Fruit fly (Drosophila melanogaster) whole organism, embryonic: ENCODE data around the gene CG14854.

Experiments used
- Bgb ChIP-seq: fragments of 200-800 bp; sonication (Bioruptor generic); IDR thresholded peaks from 2 replicates; pipeline ENCODE4 v1.3.6; 2022; ENCODE audit warnings: missing biosample characterization, missing genetic modification characterization; ENCODE audit not compliant: partially characterized antibody
- Blimp-1 ChIP-seq: fragments of 200-800 bp; sonication (Bioruptor generic); optimal IDR thresholded peaks from 3 replicates; lab custom pipeline; 2018; ENCODE audit warnings: missing biosample characterization, missing genetic modification characterization, mild to moderate bottlenecking, moderate library complexity, missing genetic modification reagents
- CG10209 ChIP-seq: fragments of 200-800 bp; sonication (Bioruptor generic); optimal IDR thresholded peaks from 3 replicates; lab custom pipeline; 2017; ENCODE audit warnings: missing biosample characterization, mild to moderate bottlenecking, missing genetic modification characterization, missing genetic modification reagents
- CG10543 ChIP-seq: fragments of 200-800 bp; sonication (Bioruptor generic); optimal IDR thresholded peaks from 3 replicates; lab custom pipeline; 2017; ENCODE audit warnings: missing biosample characterization, mild to moderate bottlenecking, missing genetic modification characterization, moderate library complexity
- CG11398 ChIP-seq: fragments of 200-800 bp; sonication (Bioruptor generic); optimal IDR thresholded peaks from 2 replicates; lab custom pipeline; 2016; ENCODE audit warnings: missing biosample characterization, missing genetic modification characterization
- CG12299 ChIP-seq: fragments of 200-800 bp; sonication (Bioruptor generic); optimal IDR thresholded peaks from 2 replicates; lab custom pipeline; 2018; ENCODE audit warnings: missing biosample characterization, mild to moderate bottlenecking, missing genetic modification characterization
- CG12659 ChIP-seq: fragments of 200-800 bp; sonication (Bioruptor generic); optimal IDR thresholded peaks from 3 replicates; lab custom pipeline; 2017; ENCODE audit warnings: mild to moderate bottlenecking, missing biosample characterization, missing genetic modification reagents, missing genetic modification characterization
- CG12769 ChIP-seq: fragments of 200-800 bp; sonication (Bioruptor generic); optimal IDR thresholded peaks from 2 replicates; lab custom pipeline; 2019; ENCODE audit warnings: missing biosample characterization, mild to moderate bottlenecking, missing genetic modification characterization, moderate library complexity
- CG12942 ChIP-seq: fragments of 200-800 bp; sonication (Bioruptor generic); optimal IDR thresholded peaks from 3 replicates; lab custom pipeline; 2016; ENCODE audit warnings: missing biosample characterization, missing genetic modification characterization
- CG13894 ChIP-seq: fragments of 200-800 bp; sonication (Bioruptor generic); optimal IDR thresholded peaks from 3 replicates; lab custom pipeline; 2018; ENCODE audit warnings: missing biosample characterization, mild to moderate bottlenecking, missing genetic modification characterization, moderate library complexity
- CG15269 ChIP-seq: fragments of 200-800 bp; sonication (Bioruptor generic); optimal IDR thresholded peaks from 2 replicates; lab custom pipeline; 2018; ENCODE audit warnings: missing biosample characterization, mild to moderate bottlenecking, missing genetic modification characterization, moderate library complexity
- CG18011 ChIP-seq: fragments of 200-800 bp; sonication (Bioruptor generic); optimal IDR thresholded peaks from 2 replicates; lab custom pipeline; 2017; ENCODE audit warnings: missing biosample characterization, missing genetic modification characterization, mild to moderate bottlenecking, moderate library complexity, missing genotype
- CG18599 ChIP-seq: fragments of 200-800 bp; sonication (Bioruptor generic); optimal IDR thresholded peaks from 3 replicates; lab custom pipeline; 2017; ENCODE audit warnings: missing biosample characterization, missing genetic modification characterization, mild to moderate bottlenecking, moderate library complexity, missing genetic modification reagents
- CG2120 ChIP-seq: fragments of 200-800 bp; sonication (Bioruptor generic); optimal IDR thresholded peaks from 3 replicates; lab custom pipeline; 2016; ENCODE audit warnings: missing biosample characterization, missing genetic modification characterization
- CG30403 ChIP-seq: fragments of 200-800 bp; sonication (Bioruptor generic); optimal IDR thresholded peaks from 3 replicates; lab custom pipeline; 2016; ENCODE audit warnings: missing biosample characterization, missing genetic modification characterization
- CG33213 ChIP-seq: fragments of 200-800 bp; sonication (Bioruptor generic); optimal IDR thresholded peaks from 3 replicates; lab custom pipeline; 2016; ENCODE audit warnings: missing biosample characterization, missing genetic modification characterization
- CG34376 ChIP-seq: fragments of 200-800 bp; sonication (Bioruptor generic); optimal IDR thresholded peaks from 2 replicates; lab custom pipeline; 2018; ENCODE audit warnings: missing biosample characterization, mild to moderate bottlenecking, missing genetic modification characterization
- CG4328 ChIP-seq: fragments of 200-800 bp; sonication (Bioruptor generic); optimal IDR thresholded peaks from 3 replicates; lab custom pipeline; 2017; ENCODE audit warnings: missing biosample characterization, missing genetic modification reagents, missing genetic modification characterization
- CG4424 ChIP-seq: fragments of 200-800 bp; sonication (Bioruptor generic); optimal IDR thresholded peaks from 3 replicates; lab custom pipeline; 2016; ENCODE audit warnings: missing biosample characterization, missing genetic modification characterization
- Chrac-16 ChIP-seq: fragments of 200-800 bp; sonication (Bioruptor generic); optimal IDR thresholded peaks from 3 replicates; lab custom pipeline; 2016; ENCODE audit warnings: missing biosample characterization, missing genetic modification characterization
- Doc3 ChIP-seq: fragments of 200-800 bp; sonication (Bioruptor generic); IDR thresholded peaks from 3 replicates; pipeline ENCODE4 v1.3.6; 2022; ENCODE audit warnings: missing biosample characterization, missing genetic modification characterization; ENCODE audit not compliant: partially characterized antibody
- Fer1 ChIP-seq: fragments of 200-800 bp; sonication (Bioruptor generic); optimal IDR thresholded peaks from 2 replicates; lab custom pipeline; 2017; ENCODE audit warnings: missing biosample characterization, mild to moderate bottlenecking, missing genetic modification characterization
- Fer3 ChIP-seq: fragments of 200-800 bp; sonication (Bioruptor generic); optimal IDR thresholded peaks from 2 replicates; lab custom pipeline; 2018; ENCODE audit warnings: missing biosample characterization, mild to moderate bottlenecking, missing genetic modification characterization, moderate library complexity
- Gug ChIP-seq: fragments of 200-800 bp; sonication (Bioruptor generic); IDR thresholded peaks from 4 replicates; pipeline ENCODE4 v1.3.6; 2022; ENCODE audit warnings: missing biosample characterization, missing genetic modification characterization
- H15 ChIP-seq: fragments of 200-800 bp; sonication (Bioruptor generic); IDR thresholded peaks from 3 replicates; pipeline ENCODE4 v1.3.6; 2022; ENCODE audit warnings: missing biosample characterization, missing genetic modification characterization
- H2.0 ChIP-seq: fragments of 200-800 bp; sonication (Bioruptor generic); IDR thresholded peaks from 2 replicates; pipeline ENCODE4 v1.3.6; 2022; ENCODE audit warnings: missing biosample characterization, missing genetic modification characterization
- MBD-R2 ChIP-seq: fragments of 200-800 bp; sonication (Bioruptor generic); IDR thresholded peaks from 2 replicates; pipeline ENCODE4 v1.3.6; 2022; ENCODE audit warnings: missing biosample characterization, missing genetic modification characterization
- NfI ChIP-seq: fragments of 200-800 bp; sonication (Bioruptor generic); optimal IDR thresholded peaks from 3 replicates; lab custom pipeline; 2018; ENCODE audit warnings: missing biosample characterization, mild to moderate bottlenecking, missing genetic modification characterization, moderate library complexity
- PHDP ChIP-seq: fragments of 200-800 bp; sonication (Bioruptor generic); optimal IDR thresholded peaks from 3 replicates; lab custom pipeline; 2018; ENCODE audit warnings: missing biosample characterization, mild to moderate bottlenecking, missing genetic modification characterization, moderate library complexity
- Sry-δ ChIP-seq: fragments of 200-800 bp; sonication (Bioruptor generic); optimal IDR thresholded peaks from 2 replicates; lab custom pipeline; 2016; ENCODE audit warnings: missing biosample characterization, missing genetic modification characterization
- amos ChIP-seq: fragments of 200-800 bp; sonication (Bioruptor generic); IDR thresholded peaks from 2 replicates; pipeline ENCODE4 v1.3.6; 2022; ENCODE audit warnings: missing biosample characterization, missing genetic modification characterization; ENCODE audit not compliant: partially characterized antibody
- bigmax ChIP-seq: fragments of 200-800 bp; sonication (Bioruptor generic); optimal IDR thresholded peaks from 2 replicates; lab custom pipeline; 2018; ENCODE audit warnings: missing biosample characterization, mild to moderate bottlenecking, missing genetic modification characterization
- chinmo ChIP-seq: fragments of 200-800 bp; sonication (Bioruptor generic); IDR thresholded peaks from 4 replicates; pipeline ENCODE4 v1.3.6; 2022; ENCODE audit warnings: missing biosample characterization, missing genetic modification characterization; ENCODE audit not compliant: partially characterized antibody
- dysf ChIP-seq: fragments of 200-800 bp; sonication (Bioruptor generic); IDR thresholded peaks from 3 replicates; pipeline ENCODE4 v1.3.6; 2022; ENCODE audit warnings: missing biosample characterization, missing genetic modification characterization
- eyg ChIP-seq: fragments of 200-800 bp; sonication (Bioruptor generic); optimal IDR thresholded peaks from 3 replicates; lab custom pipeline; 2016; ENCODE audit warnings: missing biosample characterization, missing genetic modification characterization
- fru ChIP-seq: fragments of >200 bp; optimal IDR thresholded peaks from 2 replicates; lab custom pipeline; 2017
- hkb ChIP-seq, 2 experiments: fragments of 200-800 bp in 1 of 2; fragments of >200 bp in 1 of 2; sonication (Bioruptor generic) in 1 of 2; IDR thresholded peaks in 1 of 2; optimal IDR thresholded peaks in 1 of 2; 2 replicates each; pipeline versions ENCODE4 v1.3.6 to Lab custom; 2017 to 2022; ENCODE audit warnings: missing biosample characterization in 1 of 2, missing genetic modification characterization in 1 of 2
- kay ChIP-seq: fragments of 200-800 bp; sonication (Bioruptor generic); optimal IDR thresholded peaks from 2 replicates; lab custom pipeline; 2016; ENCODE audit warnings: missing biosample characterization, missing genetic modification characterization
- ken ChIP-seq: fragments of 200-800 bp; sonication (Bioruptor generic); IDR thresholded peaks from 3 replicates; pipeline ENCODE4 v1.3.6; 2022; ENCODE audit warnings: missing biosample characterization, missing genetic modification characterization
- lab ChIP-seq: fragments of 200-800 bp; sonication (Bioruptor generic); optimal IDR thresholded peaks from 3 replicates; lab custom pipeline; 2017; ENCODE audit warnings: missing biosample characterization, missing genetic modification characterization, mild to moderate bottlenecking, moderate library complexity, missing genetic modification reagents
- lbe ChIP-seq: fragments of 200-800 bp; sonication (Bioruptor generic); optimal IDR thresholded peaks from 2 replicates; lab custom pipeline; 2016; ENCODE audit warnings: missing biosample characterization, mild to moderate bottlenecking, missing genetic modification characterization
- lilli ChIP-seq: fragments of 200-800 bp; sonication (Bioruptor generic); optimal IDR thresholded peaks from 3 replicates; lab custom pipeline; 2016; ENCODE audit warnings: missing biosample characterization, missing genetic modification characterization
- pfk ChIP-seq: fragments of 200-800 bp; sonication (Bioruptor generic); optimal IDR thresholded peaks from 2 replicates; lab custom pipeline; 2018; ENCODE audit warnings: missing biosample characterization, mild to moderate bottlenecking, missing genetic modification characterization, moderate library complexity
- sens ChIP-seq: fragments of 200-800 bp; sonication (Bioruptor generic); peaks from one replicate; lab custom pipeline; 2016; ENCODE audit warnings: missing biosample characterization, missing genetic modification characterization
- sob ChIP-seq: fragments of 200-800 bp; sonication (Bioruptor generic); IDR thresholded peaks from 2 replicates; pipeline ENCODE4 v1.3.6; 2022; ENCODE audit warnings: missing biosample characterization, missing genetic modification characterization
- unpg ChIP-seq: fragments of 200-800 bp; sonication (Bioruptor generic); optimal IDR thresholded peaks from 3 replicates; lab custom pipeline; 2018; ENCODE audit warnings: missing biosample characterization, mild to moderate bottlenecking, missing genetic modification characterization, moderate library complexity
- z ChIP-seq: fragments of 200-800 bp; sonication (Bioruptor generic); IDR thresholded peaks from 3 replicates; pipeline ENCODE4 v1.3.6; 2022; ENCODE audit warnings: missing biosample characterization, missing genetic modification characterization
- zen ChIP-seq: fragments of 200-800 bp; sonication (Bioruptor generic); optimal IDR thresholded peaks from 3 replicates; lab custom pipeline; 2018; ENCODE audit warnings: missing biosample characterization, mild to moderate bottlenecking, missing genetic modification characterization, moderate library complexity

Gene CG14854

dm6 chr3R:14568501-14569137 lies 8.8 kb upstream of the CG14854 start, which contains the start of gene CG8066 (continued):
- TF ChIP-seq NfI (GFP tag; lab: Kevin White, UChicago), result peak; percentile 4
- no peak for TF ChIP-seq Chrac-16 (GFP tag; lab: Kevin White, UChicago)
- no peak for TF ChIP-seq CG12942 (GFP tag; lab: Kevin White, UChicago)
- TF ChIP-seq Doc3 (GFP tag; lab: Robert Waterston, UW), result peak; percentile 35; the same call in 1 of the 3 replicates
- TF ChIP-seq chinmo (GFP tag; lab: Robert Waterston, UW), result peak; percentile 39; the same call in 1 of the 4 replicates
- TF ChIP-seq dysf, result no peak
- TF ChIP-seq zen (tag; lab: Kevin White, UChicago), result no peak
- peak; percentile 44 for TF ChIP-seq Fer1
- peak; percentile 46; the same call in 1 of the 2 replicates for TF ChIP-seq MBD-R2 (GFP tag; lab: Robert Waterston, UW)
- TF ChIP-seq sob (GFP tag; lab: Robert Waterston, UW), result 0 out of 2 replicates have a peak, but pooled peaks have one; percentile 21
- TF ChIP-seq CG18599 (GFP tag; lab: Kevin White, UChicago), result peak; percentile 49
- TF ChIP-seq kay, result peak; percentile 59
- no peak for TF ChIP-seq eyg (GFP tag; lab: Kevin White, UChicago)
- peak; percentile 20 for TF ChIP-seq CG12659 (GFP tag; lab: Kevin White, UChicago)
- TF ChIP-seq Gug (GFP tag; lab: Robert Waterston, UW), result no peak
- TF ChIP-seq CG18011 (GFP tag; lab: Kevin White, UChicago), result peak; percentile 22
- TF ChIP-seq CG4328 (GFP tag; lab: Kevin White, UChicago), result peak; percentile 30
- TF ChIP-seq Bgb (GFP tag; lab: Robert Waterston, UW), result peak; percentile 15; the same call in 1 of the 2 replicates
- peak; percentile 81 for TF ChIP-seq sens (GFP tag; lab: Kevin White, UChicago)
- no peak for TF ChIP-seq hkb (optimal IDR thresholded peaks at IDR 0.05; lab: Kevin White, UChicago)
- 0 out of 2 replicates have a peak, but pooled peaks have one; percentile 21 for TF ChIP-seq hkb (GFP tag; IDR thresholded peaks at IDR 0.05; lab: Robert Waterston, UW)
- peak; percentile 16 for TF ChIP-seq CG30403
- TF ChIP-seq amos (GFP tag; lab: Robert Waterston, UW), result peak; percentile 53; the same call in 1 of the 2 replicates
- TF ChIP-seq CG34376 (GFP tag; lab: Kevin White, UChicago), result peak; percentile 30
- TF ChIP-seq fru, result no peak
- TF ChIP-seq z (GFP tag; lab: Robert Waterston, UW), result peak; percentile 96
- peak; percentile 39 for TF ChIP-seq PHDP (tag; lab: Kevin White, UChicago)
- TF ChIP-seq lab, result peak; percentile 68
- TF ChIP-seq CG15269 (tag; lab: Kevin White, UChicago), result peak; percentile 27
- peak; percentile 27 for TF ChIP-seq unpg (GFP tag; lab: Kevin White, UChicago)
- no peak for TF ChIP-seq CG10209
- TF ChIP-seq H2.0 (GFP tag; lab: Robert Waterston, UW), result no peak
- peak; percentile 46 for TF ChIP-seq CG2120
- TF ChIP-seq H15 (GFP tag; lab: Robert Waterston, UW), result no peak
- peak; percentile 19 for TF ChIP-seq lbe (GFP tag; lab: Kevin White, UChicago)
- TF ChIP-seq CG33213, result no peak
- TF ChIP-seq CG13894, result peak; percentile 37
- TF ChIP-seq Sry-δ (GFP tag; lab: Kevin White, UChicago), result peak; percentile 32
- TF ChIP-seq CG10543, result peak; percentile 55
- no peak for TF ChIP-seq lilli
- TF ChIP-seq CG4424, result no peak
- TF ChIP-seq pfk (GFP tag; lab: Kevin White, UChicago), result peak; percentile 96
- TF ChIP-seq bigmax (GFP tag; lab: Kevin White, UChicago), result peak; percentile 39
- no peak for TF ChIP-seq CG11398 (GFP tag; lab: Kevin White, UChicago)
- TF ChIP-seq CG12299 (tag; lab: Kevin White, UChicago), result peak; percentile 8
- 0 out of 3 replicates have a peak, but pooled peaks have one; percentile 23 for TF ChIP-seq ken (GFP tag; lab: Robert Waterston, UW)
- peak; percentile 22 for TF ChIP-seq Fer3 (tag; lab: Kevin White, UChicago)
- TF ChIP-seq CG12769 (tag; lab: Kevin White, UChicago), result peak; percentile 24
- peak; percentile 15 for TF ChIP-seq Blimp-1 (GFP tag; lab: Kevin White, UChicago)
